Fruit fly (Drosophila melanogaster): ENCODE results near the gene CG5693.

DNA sequence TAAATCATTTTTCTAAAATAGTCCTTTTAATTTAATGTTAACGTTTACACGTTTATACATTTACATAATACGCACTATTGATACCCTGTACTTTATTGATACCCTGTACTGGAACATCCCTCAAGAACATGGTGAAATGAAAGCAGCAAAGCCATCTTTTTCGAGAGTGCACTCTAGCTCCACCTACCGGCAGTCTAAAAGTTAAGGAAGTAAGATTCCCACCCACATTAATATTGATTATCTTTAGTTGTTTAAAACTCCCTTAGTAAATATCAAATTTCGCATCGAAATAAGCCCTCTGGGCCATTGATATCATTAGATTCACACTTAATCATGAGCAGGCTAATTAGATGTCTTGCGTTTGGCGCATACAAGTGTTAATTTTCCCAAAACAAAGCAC, 48.1 kb upstream of the CG5693 start:
- no peak for TF ChIP-seq chm (GFP tag; IDR thresholded peaks at IDR 0.05)
- no peak for TF ChIP-seq NK7.1 (GFP tag; optimal IDR thresholded peaks at IDR 0.05)
- TF ChIP-seq lola (GFP tag; optimal IDR thresholded peaks at IDR 0.05), result no peak
- no peak for TF ChIP-seq jing (GFP tag; optimal IDR thresholded peaks at IDR 0.05)
- TF ChIP-seq kay (GFP tag; optimal IDR thresholded peaks at IDR 0.05), result no peak
- TF ChIP-seq HmgZ (tag; optimal IDR thresholded peaks at IDR 0.05), result no peak
- TF ChIP-seq phol (tag; optimal IDR thresholded peaks at IDR 0.05), result no peak
- TF ChIP-seq Blimp-1 (GFP tag; optimal IDR thresholded peaks at IDR 0.05), result no peak
- no peak for TF ChIP-seq ems (GFP tag; optimal IDR thresholded peaks at IDR 0.05)
